Worm (Caenorhabditis elegans) whole organism, L3 larva: ENCODE measurements around the gene exc-6.
A peak's percentile ranks its signal among the peaks of the same experiment; 100 is the strongest.

Experiments
- R02D3.7 ChIP-seq: fragments of 150-350 bp; optimal IDR thresholded peaks from 2 replicates; lab custom pipeline; 2014; ENCODE audit warnings: missing biosample characterization, missing genetic modification characterization
- ZK546.5 ChIP-seq: sonication (generic microtip); optimal IDR thresholded peaks from 2 replicates; lab custom pipeline; 2017; ENCODE audit warnings: missing biosample characterization, missing genetic modification characterization
- ama-1 ChIP-seq: fragments of 150-350 bp; optimal IDR thresholded peaks from 2 replicates; lab custom pipeline; 2018
- ceh-16 ChIP-seq: sonication (generic microtip); optimal IDR thresholded peaks from 2 replicates; lab custom pipeline; 2017; ENCODE audit warnings: missing biosample characterization, missing genetic modification characterization
- ceh-28 ChIP-seq: fragments of 150-350 bp; optimal IDR thresholded peaks from 2 replicates; lab custom pipeline; 2014; ENCODE audit warnings: missing biosample characterization, missing genetic modification reagents, missing genetic modification characterization
- ceh-82 ChIP-seq: fragments of 150-350 bp; optimal IDR thresholded peaks from 2 replicates; lab custom pipeline; 2014; ENCODE audit warnings: missing biosample characterization, missing genetic modification characterization
- egl-27 ChIP-seq: sonication (generic microtip); optimal IDR thresholded peaks from 4 replicates; lab custom pipeline; 2017; ENCODE audit warnings: missing biosample characterization, missing genetic modification reagents, missing genetic modification characterization
- egl-5 ChIP-seq: fragments of 150-350 bp; optimal IDR thresholded peaks from 2 replicates; lab custom pipeline; 2017; ENCODE audit warnings: missing biosample characterization, missing genetic modification reagents, missing genetic modification characterization, inconsistent platforms
- elt-1 ChIP-seq: fragments of 150-350 bp; optimal IDR thresholded peaks from 2 replicates; lab custom pipeline; 2014; ENCODE audit warnings: missing biosample characterization, missing genetic modification characterization
- elt-2 ChIP-seq: sonication (generic microtip); optimal IDR thresholded peaks from 2 replicates; lab custom pipeline; 2016; ENCODE audit warnings: missing genetic modification reagents, mild to moderate bottlenecking, missing genetic modification characterization, missing compliant biosample characterization
- elt-3 ChIP-seq, 3 experiments: fragments of 150-350 bp in 1 of 3; sonication (generic microtip) in 2 of 3; optimal IDR thresholded peaks; 2 replicates in 2 of 3; 4 replicates in 1 of 3; lab custom pipeline; 2014 to 2017; ENCODE audit warnings: missing biosample characterization in 3 of 3, missing genetic modification characterization in 3 of 3
- eor-1 ChIP-seq, 2 experiments: fragments of 150-350 bp; optimal IDR thresholded peaks; 2 replicates each; lab custom pipeline; 2014 to 2018; ENCODE audit warnings: missing biosample characterization in 2 of 2, missing genetic modification characterization in 2 of 2
- fkh-10 ChIP-seq: sonication (generic microtip); optimal IDR thresholded peaks from 2 replicates; lab custom pipeline; 2017; ENCODE audit warnings: missing biosample characterization, missing genetic modification reagents, missing genetic modification characterization
- fkh-2 ChIP-seq: fragments of 150-350 bp; optimal IDR thresholded peaks from 2 replicates; lab custom pipeline; 2014; ENCODE audit warnings: missing biosample characterization, missing genetic modification reagents, missing genetic modification characterization
- fos-1 ChIP-seq: fragments of 150-350 bp; optimal IDR thresholded peaks from 2 replicates; lab custom pipeline; 2014; ENCODE audit warnings: missing biosample characterization, missing genetic modification characterization
- hmg-11 ChIP-seq: sonication (generic microtip); optimal IDR thresholded peaks from 2 replicates; lab custom pipeline; 2016; ENCODE audit warnings: missing genetic modification characterization, missing compliant biosample characterization
- jun-1 ChIP-seq: fragments of 150-350 bp; optimal IDR thresholded peaks from 2 replicates; lab custom pipeline; 2014; ENCODE audit warnings: missing biosample characterization, missing genetic modification reagents, missing genetic modification characterization
- lin-15B ChIP-seq: fragments of 150-350 bp; optimal IDR thresholded peaks from 2 replicates; lab custom pipeline; 2014; ENCODE audit warnings: missing biosample characterization, missing genetic modification characterization
- lin-39 ChIP-seq: fragments of 150-350 bp; optimal IDR thresholded peaks from 2 replicates; lab custom pipeline; 2018; ENCODE audit warnings: missing biosample characterization, missing genetic modification reagents, missing genetic modification characterization
- lsy-12 ChIP-seq: sonication (generic microtip); optimal IDR thresholded peaks from 2 replicates; lab custom pipeline; 2016; ENCODE audit warnings: mild to moderate bottlenecking, missing genetic modification characterization, missing compliant biosample characterization
- mdl-1 ChIP-seq: fragments of 150-350 bp; optimal IDR thresholded peaks from 2 replicates; lab custom pipeline; 2014; ENCODE audit warnings: missing biosample characterization, missing genetic modification characterization
- nfya-1 ChIP-seq: sonication (generic microtip); optimal IDR thresholded peaks from 2 replicates; lab custom pipeline; 2017; ENCODE audit warnings: missing genetic modification characterization, mild to moderate bottlenecking, missing compliant biosample characterization, antibody characterized with exemption, moderate library complexity; ENCODE audit not compliant: insufficient read depth
- nhr-11 ChIP-seq: fragments of 150-350 bp; optimal IDR thresholded peaks from 2 replicates; lab custom pipeline; 2014; ENCODE audit warnings: missing biosample characterization, missing genetic modification characterization
- nhr-12 ChIP-seq: fragments of 150-350 bp; optimal IDR thresholded peaks from 2 replicates; lab custom pipeline; 2014; ENCODE audit warnings: missing biosample characterization, missing genetic modification characterization
- nhr-23 ChIP-seq: fragments of 150-350 bp; optimal IDR thresholded peaks from 2 replicates; lab custom pipeline; 2014; ENCODE audit warnings: missing biosample characterization, missing genetic modification reagents, missing genetic modification characterization
- nhr-237 ChIP-seq: fragments of 150-350 bp; optimal IDR thresholded peaks from 2 replicates; lab custom pipeline; 2014; ENCODE audit warnings: missing biosample characterization, missing genetic modification characterization
- nhr-25 ChIP-seq: sonication (generic microtip); optimal IDR thresholded peaks from 2 replicates; lab custom pipeline; 2017; ENCODE audit warnings: missing biosample characterization, missing genetic modification characterization
- nhr-76 ChIP-seq: fragments of 150-350 bp; sonication (generic microtip); optimal IDR thresholded peaks from 5 replicates; lab custom pipeline; 2014; ENCODE audit warnings: missing biosample characterization, missing genetic modification characterization
- nhr-77 ChIP-seq: fragments of 150-350 bp; optimal IDR thresholded peaks from 2 replicates; lab custom pipeline; 2014; ENCODE audit warnings: missing biosample characterization, missing genetic modification characterization
- pha-4 ChIP-seq: fragments of 150-350 bp; optimal IDR thresholded peaks from 2 replicates; lab custom pipeline; 2014; ENCODE audit warnings: missing biosample characterization, missing genetic modification reagents, missing genetic modification characterization
- pqm-1 ChIP-seq: fragments of 150-350 bp; optimal IDR thresholded peaks from 2 replicates; lab custom pipeline; 2017; ENCODE audit warnings: missing biosample characterization, missing genetic modification characterization, inconsistent platforms
- sea-2 ChIP-seq: fragments of 150-350 bp; sonication (generic microtip); optimal IDR thresholded peaks from 4 replicates; lab custom pipeline; 2014; ENCODE audit warnings: missing biosample characterization, missing genetic modification reagents, missing genetic modification characterization
- skn-1 ChIP-seq: fragments of 150-350 bp; optimal IDR thresholded peaks from 2 replicates; lab custom pipeline; 2014; ENCODE audit warnings: missing biosample characterization, missing genetic modification characterization
- snpc-4 ChIP-seq: fragments of 150-350 bp; optimal IDR thresholded peaks from 2 replicates; lab custom pipeline; 2014; ENCODE audit warnings: missing biosample characterization, missing genetic modification characterization
- tbx-2 ChIP-seq: sonication (generic microtip); optimal IDR thresholded peaks from 2 replicates; lab custom pipeline; 2016; ENCODE audit warnings: mild to moderate bottlenecking, missing genetic modification characterization, missing compliant biosample characterization
- unc-62 ChIP-seq: fragments of 150-350 bp; sonication (generic microtip); optimal IDR thresholded peaks from 4 replicates; lab custom pipeline; 2014; ENCODE audit warnings: missing biosample characterization, missing genetic modification reagents, missing genetic modification characterization
- zag-1 ChIP-seq: fragments of 150-350 bp; optimal IDR thresholded peaks from 2 replicates; lab custom pipeline; 2014; ENCODE audit warnings: missing biosample characterization, missing genetic modification characterization
- ztf-11 ChIP-seq: fragments of 150-350 bp; optimal IDR thresholded peaks from 2 replicates; lab custom pipeline; 2014; ENCODE audit warnings: missing biosample characterization, missing genetic modification characterization
- ztf-4 ChIP-seq: fragments of 150-350 bp; optimal IDR thresholded peaks from 2 replicates; lab custom pipeline; 2014; ENCODE audit warnings: missing biosample characterization, missing genetic modification characterization

exc-6 gene

ce11 chrIII:1122239-1122638, 19.2 kb downstream of the exc-6 start:
- TF ChIP-seq ztf-4 (tag; lab: Kevin White, UChicago) (no peak), pha-4 (peak; percentile 14), lin-39 (tag; lab: Kevin White, UChicago) (peak; percentile 58), skn-1 (tag; lab: Kevin White, UChicago) (peak; percentile 35), nfya-1 (tag; lab: Kevin White, UChicago) (peak; percentile 41), nhr-77 (no peak), nhr-76 (tag; lab: Kevin White, UChicago) (no peak), nhr-23 (no peak), zag-1 (no peak), hmg-11 (tag; lab: Kevin White, UChicago) (peak; percentile 50), lsy-12 (tag; lab: Kevin White, UChicago) (peak; percentile 37), elt-2 (peak; percentile 37), ceh-16 (tag; lab: Kevin White, UChicago) (no peak), sea-2 (GFP tag; lab: Kevin White, UChicago) (no peak), ztf-11 (tag; lab: Kevin White, UChicago) (no peak)
- TF ChIP-seq, all 47 proteins: peak for 7

DNA sequence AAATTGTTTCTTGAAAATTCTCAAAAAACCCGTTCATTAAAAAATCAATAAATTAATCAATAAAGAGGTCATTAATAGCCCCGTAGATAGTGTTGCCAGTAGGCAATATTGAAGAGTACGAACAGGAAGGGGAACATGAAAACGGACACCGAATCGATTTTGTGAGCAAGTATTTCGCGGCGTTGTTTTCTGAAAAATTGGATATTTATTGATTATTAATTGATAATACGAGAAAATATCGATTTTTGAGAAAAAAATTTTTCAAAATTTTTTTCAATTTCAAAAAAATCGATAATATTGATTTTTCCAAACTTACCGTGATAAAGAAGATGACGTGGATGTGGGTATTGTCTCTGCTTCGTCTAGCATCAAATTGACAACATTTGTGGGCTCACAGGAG, 22.5 kb downstream of the exc-6 start:
- TF ChIP-seq elt-3 (tag; optimal IDR thresholded peaks at IDR 0.05; lab: Kevin White, UChicago) (no peak), ceh-28 (tag; lab: Kevin White, UChicago) (peak; percentile 70)

- TF ChIP-seq ceh-82 (tag; lab: Kevin White, UChicago) (no peak), ZK546.5 (no peak), ceh-28 (tag; lab: Kevin White, UChicago) (no peak), hmg-11 (tag; lab: Kevin White, UChicago) (no peak), nhr-76 (tag; lab: Kevin White, UChicago) (no peak), lin-39 (tag; lab: Kevin White, UChicago) (no peak), nfya-1 (tag; lab: Kevin White, UChicago) (no peak)
- TF ChIP-seq, all 47 proteins: peak for 0
Measured at ce11 chrIII:1131532-1131931, 28.5 kb downstream of the exc-6 start.

DNA sequence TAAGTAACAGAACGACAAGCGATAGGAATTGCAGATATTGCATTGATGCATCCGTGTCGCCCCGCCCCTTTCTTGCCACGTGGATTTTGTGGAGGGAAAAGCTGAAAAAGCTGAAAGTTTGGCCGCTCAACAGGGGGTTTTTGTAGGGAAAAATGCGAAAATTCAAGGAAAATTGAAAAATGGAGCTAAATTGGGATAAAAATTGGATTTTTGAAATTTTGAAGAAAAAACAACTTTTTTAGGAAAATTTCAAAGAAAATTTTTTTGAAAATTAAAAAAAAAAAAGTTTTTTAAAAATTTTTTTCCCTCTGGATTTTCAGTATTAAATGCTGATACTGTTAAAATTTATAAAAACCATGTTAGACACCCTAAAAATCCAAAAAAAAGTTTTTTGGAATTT, 32.9 kb downstream of the exc-6 start, which contains the start of gene lgc-46:
lgc-46 (minus strand) TSS at position 101 of the 400 bp plus-strand sequence.
- TF ChIP-seq lsy-12 (tag; lab: Kevin White, UChicago) = no peak
- no peak for TF ChIP-seq fkh-10
- no peak for TF ChIP-seq skn-1 (tag; lab: Kevin White, UChicago)
- no peak for TF ChIP-seq zag-1

ce11 chrIII:1136827-1137378, 33.9 kb downstream of the exc-6 start:
- TF ChIP-seq nhr-25 (tag; lab: Kevin White, UChicago) (no peak), unc-62 (no peak), nhr-77 (no peak), nhr-12 (no peak), nfya-1 (tag; lab: Kevin White, UChicago) (peak; percentile 38), fkh-10 (no peak), lsy-12 (tag; lab: Kevin White, UChicago) (no peak), elt-1 (tag; lab: Kevin White, UChicago) (no peak), ztf-11 (tag; lab: Kevin White, UChicago) (no peak), elt-2 (no peak), ZK546.5 (no peak), fkh-2 (no peak), lin-39 (tag; lab: Kevin White, UChicago) (peak; percentile 35), mdl-1 (tag; lab: Kevin White, UChicago) (no peak), hmg-11 (tag; lab: Kevin White, UChicago) (peak; percentile 36)

DNA sequence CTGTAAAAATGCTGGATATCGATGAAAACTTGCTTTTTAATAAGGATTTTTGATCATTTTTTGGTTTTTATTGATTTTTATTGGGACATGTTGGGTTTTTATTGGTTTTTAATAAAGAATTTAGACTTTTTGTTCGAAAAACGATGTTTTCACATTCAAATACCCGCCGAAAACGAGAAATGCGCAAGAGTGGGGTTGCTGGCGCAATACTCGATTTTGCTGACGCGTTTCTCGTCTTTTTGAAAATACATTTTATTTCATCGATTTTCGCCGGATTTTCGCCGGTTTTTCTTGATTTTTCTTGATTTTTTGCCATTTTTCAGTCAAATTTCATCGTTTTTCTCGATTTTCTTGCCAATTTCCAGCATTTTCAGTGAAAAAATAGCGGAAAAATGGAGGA, 39.8 kb downstream of the exc-6 start, which contains the start of gene smr-1:
smr-1 (plus strand) TSS at position 375 of the 400 bp plus-strand sequence.
- TF ChIP-seq fos-1 (tag; lab: Kevin White, UChicago) = no peak
- peak; percentile 60 for TF ChIP-seq snpc-4
- peak; percentile 25 for TF ChIP-seq nhr-11
- peak; percentile 22 for TF ChIP-seq lin-39 (tag; lab: Kevin White, UChicago)
- peak; percentile 59 for TF ChIP-seq egl-27 (tag; lab: Kevin White, UChicago)
- no peak for TF ChIP-seq elt-3 (tag; optimal IDR thresholded peaks at IDR 0.05; lab: Kevin White, UChicago)
- peak; percentile 8 for TF ChIP-seq elt-1 (tag; lab: Kevin White, UChicago)
- TF ChIP-seq ama-1 (lab: Kevin White, UChicago) = peak; percentile 26
- peak; percentile 57 for TF ChIP-seq hmg-11 (tag; lab: Kevin White, UChicago)
- TF ChIP-seq lsy-12 (tag; lab: Kevin White, UChicago) = peak; percentile 77
- TF ChIP-seq eor-1 (tag; optimal IDR thresholded peaks at IDR 0.05; lab: Kevin White, UChicago) = no peak
- TF ChIP-seq ceh-82 (tag; lab: Kevin White, UChicago) = peak; percentile 67
- TF ChIP-seq ceh-16 (tag; lab: Kevin White, UChicago) = peak; percentile 4
- TF ChIP-seq egl-5 (tag; lab: Kevin White, UChicago) = peak; percentile 28
- TF ChIP-seq unc-62 = no peak
- TF ChIP-seq nhr-12 = no peak
- TF ChIP-seq tbx-2 (tag; lab: Kevin White, UChicago) = peak; percentile 78
- TF ChIP-seq lin-15B (tag; lab: Kevin White, UChicago) = peak; percentile 86
- TF ChIP-seq pha-4 = peak; percentile 91
- TF ChIP-seq nfya-1 (tag; lab: Kevin White, UChicago) = peak; percentile 84
- peak; percentile 84 for TF ChIP-seq jun-1 (tag; lab: Kevin White, UChicago)
- no peak for TF ChIP-seq mdl-1 (tag; lab: Kevin White, UChicago)
- no peak for TF ChIP-seq pqm-1
- no peak for TF ChIP-seq fkh-2
- peak; percentile 67 for TF ChIP-seq R02D3.7 (tag; lab: Kevin White, UChicago)
- TF ChIP-seq nhr-237 (tag; lab: Kevin White, UChicago) = no peak
- no peak for TF ChIP-seq ztf-4 (tag; lab: Kevin White, UChicago)
- no peak for TF ChIP-seq ZK546.5
